Worm (Caenorhabditis elegans): ENCODE results near the gene F07G11.1.

- TF ChIP-seq dmd-8 (GFP tag; IDR thresholded peaks at IDR 0.05) (no peak), zag-1 (tag; optimal IDR thresholded peaks at IDR 0.05) (no peak), nhr-237 (tag; optimal IDR thresholded peaks at IDR 0.05) (no peak), nhr-77 (tag; optimal IDR thresholded peaks at IDR 0.05) (no peak), unc-39 (tag; optimal IDR thresholded peaks at IDR 0.05) (no peak), ceh-20 (GFP tag; IDR thresholded peaks at IDR 0.05) (no peak)
Measured at ce11 chrV:7258965-7259364, 48.2 kb upstream of the F07G11.1 start, which contains the start of gene C13A2.12.

All from whole organism, L4 larva.